Worm (Caenorhabditis elegans) whole organism, L2 larva: ENCODE results near the gene srv-9.

Source experiments
- ama-1 ChIP-seq: fragments of 150-350 bp; optimal IDR thresholded peaks from 2 replicates; lab custom pipeline; 2018; ENCODE audit warnings: inconsistent platforms
- ceh-16 ChIP-seq: fragments of 150-350 bp; optimal IDR thresholded peaks from 2 replicates; lab custom pipeline; 2014; ENCODE audit warnings: missing biosample characterization, missing genetic modification characterization
- lin-13 ChIP-seq: fragments of 150-350 bp; optimal IDR thresholded peaks from 2 replicates; lab custom pipeline; 2014; ENCODE audit warnings: missing biosample characterization, missing genetic modification reagents, missing genetic modification characterization

DNA sequence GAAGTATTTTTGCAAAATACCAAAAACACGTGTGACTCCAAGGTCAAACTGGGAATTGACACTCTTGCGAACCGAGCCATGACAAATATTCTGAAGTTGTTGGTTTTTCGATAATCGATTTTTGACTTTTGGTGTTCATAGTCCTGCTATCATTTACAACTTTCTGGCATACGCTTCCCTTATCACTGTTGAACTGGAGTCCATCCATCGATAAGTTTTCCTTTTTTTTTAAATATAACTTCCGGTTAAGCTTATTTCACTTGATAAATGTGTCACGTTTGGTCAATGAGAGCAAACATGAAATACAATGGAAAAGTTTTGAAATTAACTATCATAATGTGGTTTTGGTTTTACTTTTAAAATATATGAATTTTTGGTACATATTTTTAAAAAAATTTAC is 1.2 kb downstream of the srv-9 start:
- no peak for TF ChIP-seq lin-13 (GFP tag; lab: Kevin White, UChicago)
- TF ChIP-seq ama-1 (lab: Kevin White, UChicago), result no peak
- no peak for TF ChIP-seq ceh-16 (tag; lab: Kevin White, UChicago)
